Worm (Caenorhabditis elegans): ENCODE measurements around the gene tomm-7.

The tomm-7 gene

DNA sequence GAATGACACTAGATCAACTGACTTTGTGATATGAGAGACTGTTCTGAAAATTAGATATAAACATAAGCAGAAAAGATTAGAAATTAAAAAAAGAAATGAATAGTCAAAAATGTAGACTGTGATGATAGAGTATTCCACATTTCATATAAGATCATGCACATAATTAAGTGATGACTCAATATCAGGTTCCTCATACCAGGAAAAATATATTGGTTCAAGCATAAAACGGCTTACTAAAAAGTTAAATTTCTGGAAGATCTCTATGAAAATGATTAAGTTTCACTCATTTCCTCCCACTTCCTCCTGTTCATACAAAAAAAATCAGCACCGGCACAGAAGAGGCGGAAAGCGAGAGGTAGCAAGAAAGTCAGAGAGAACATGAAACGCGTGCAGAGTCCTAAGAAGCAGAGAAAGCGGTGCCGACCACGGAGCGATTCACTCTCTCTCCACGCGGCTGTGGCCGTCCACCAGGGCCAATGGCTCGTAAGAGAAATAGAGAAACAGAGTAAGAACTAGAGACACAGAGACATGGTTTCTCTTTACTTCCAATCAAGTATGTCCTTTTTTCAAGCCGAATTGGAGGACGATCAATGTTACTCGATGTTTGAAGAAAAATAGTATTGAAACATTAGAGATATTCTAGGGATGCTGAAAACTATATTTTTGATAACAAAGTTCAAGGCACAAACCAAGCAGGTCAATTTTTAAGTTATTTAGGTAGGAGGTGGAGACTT, 32.3 kb downstream of the tomm-7 start, which contains the start of the genes ZK688.5 and fahd-1 (continued):
- TF ChIP-seq pbrm-1 (GFP tag; IDR thresholded peaks at IDR 0.05) (0 out of 2 replicates have a peak, but pooled peaks have one; percentile 26), D2030.7 (GFP tag; IDR thresholded peaks at IDR 0.05) (no peak), ztf-26 (tag; optimal IDR thresholded peaks at IDR 0.05) (peak; percentile 39), lag-1 (GFP tag; IDR thresholded peaks at IDR 0.05) (no peak), ztf-3 (GFP tag; optimal IDR thresholded peaks at IDR 0.05) (no peak), lin-35 (GFP tag; optimal IDR thresholded peaks at IDR 0.05) (no peak), atf-7 (tag; optimal IDR thresholded peaks at IDR 0.05) (no peak), nfya-2 (GFP tag; IDR thresholded peaks at IDR 0.05) (no peak), unc-130 (GFP tag; optimal IDR thresholded peaks at IDR 0.05) (no peak), let-607 (tag; optimal IDR thresholded peaks at IDR 0.05) (peak; percentile 27 to 51), cebp-1 (GFP tag; IDR thresholded peaks at IDR 0.05) (no peak), cebp-1 (tag; optimal IDR thresholded peaks at IDR 0.05) (peak; percentile 75), rpc-1 (optimal IDR thresholded peaks at IDR 0.05) (no peak), rpc-1 (tag; optimal IDR thresholded peaks at IDR 0.05) (no peak), nhr-80 (tag; optimal IDR thresholded peaks at IDR 0.05) (peak; percentile 91), ets-4 (GFP tag; optimal IDR thresholded peaks at IDR 0.05) (no peak), dpff-1 (tag; optimal IDR thresholded peaks at IDR 0.05) (no peak), B0035.1 (tag; optimal IDR thresholded peaks at IDR 0.05) (no peak)

DNA sequence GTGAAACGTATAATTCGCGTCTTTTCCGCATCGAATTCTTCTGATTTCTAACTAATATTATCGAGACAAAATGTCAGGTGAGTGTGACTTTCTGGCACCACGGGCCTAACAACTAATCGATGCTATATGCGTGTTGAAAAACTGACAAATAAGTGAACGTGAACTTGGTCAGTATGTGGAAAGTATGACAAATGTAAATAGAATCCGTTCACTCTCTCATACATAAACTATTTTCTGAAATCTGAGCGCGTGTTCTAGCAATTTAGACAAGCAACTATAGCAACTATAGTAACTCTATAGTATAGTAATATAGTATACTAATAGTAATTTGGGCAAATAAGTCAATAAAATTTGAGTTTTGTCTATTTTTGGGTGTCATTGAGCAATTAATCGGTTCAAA, 32.9 kb downstream of the tomm-7 start:
- TF ChIP-seq F52B5.7 (tag; optimal IDR thresholded peaks at IDR 0.05) (no peak), ceh-27 (GFP tag; optimal IDR thresholded peaks at IDR 0.05) (no peak), bed-1 (GFP tag; IDR thresholded peaks at IDR 0.05) (no peak), rec-8 (tag; optimal IDR thresholded peaks at IDR 0.05) (no peak), cebp-1 (GFP tag; IDR thresholded peaks at IDR 0.05) (no peak), cebp-1 (tag; optimal IDR thresholded peaks at IDR 0.05) (no peak), hsf-1 (GFP tag; IDR thresholded peaks at IDR 0.05) (no peak), athp-1 (tag; optimal IDR thresholded peaks at IDR 0.05) (no peak), pbrm-1 (GFP tag; IDR thresholded peaks at IDR 0.05) (no peak), ceh-79 (tag; optimal IDR thresholded peaks at IDR 0.05) (no peak), attf-5 (GFP tag; optimal IDR thresholded peaks at IDR 0.05) (no peak), ceh-40 (GFP tag; IDR thresholded peaks at IDR 0.05) (no peak), tbp1 (GFP tag; optimal IDR thresholded peaks at IDR 0.05) (no peak), let-526 (GFP tag; IDR thresholded peaks at IDR 0.05) (no peak), ZK185.1 (tag; optimal IDR thresholded peaks at IDR 0.05; ENCODE audit: poor library complexity, severe bottlenecking) (no peak), ccch-3 (GFP tag; optimal IDR thresholded peaks at IDR 0.05) (no peak), egl-44 (GFP tag; IDR thresholded peaks at IDR 0.05) (no peak), ceh-91 (GFP tag; IDR thresholded peaks at IDR 0.05) (no peak)

DNA sequence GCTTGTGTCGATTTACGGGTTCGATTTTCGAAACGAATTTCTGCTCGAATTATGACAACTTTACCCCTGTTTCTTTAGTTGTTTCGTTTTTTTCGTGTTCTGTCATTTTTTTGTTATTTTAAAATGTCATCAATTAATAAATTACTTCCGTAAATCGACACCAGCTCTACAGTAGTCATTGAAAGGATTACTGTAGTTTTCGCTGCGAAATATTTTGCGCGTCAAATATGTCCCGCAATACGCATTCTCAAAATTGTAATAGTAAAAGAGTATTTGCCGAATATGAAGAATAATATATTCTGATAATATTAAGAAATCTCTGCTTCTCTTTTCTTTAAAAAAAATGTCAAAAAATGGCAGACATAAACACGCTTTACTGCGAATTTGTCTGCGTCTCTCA, 33.8 kb downstream of the tomm-7 start:
- TF ChIP-seq hmg-1.2 (GFP tag; IDR thresholded peaks at IDR 0.05) (peak; percentile 43; the same call in 1 of the 2 replicates), lsl-1 (GFP tag; optimal IDR thresholded peaks at IDR 0.05) (peak; percentile 85), ceh-91 (GFP tag; IDR thresholded peaks at IDR 0.05) (peak; percentile 55; the same call in 1 of the 2 replicates), F33H1.4 (GFP tag; IDR thresholded peaks at IDR 0.05) (0 out of 2 replicates have a peak, but pooled peaks have one; percentile 14), xnd-1 (tag; optimal IDR thresholded peaks at IDR 0.05) (no peak)
